Worm (Caenorhabditis elegans) whole organism, late embryonic: ENCODE data around the gene srh-292.

ENCODE experiments used
- F13H6.1 ChIP-seq: sonication (generic microtip); optimal IDR thresholded peaks from 2 replicates; lab custom pipeline; 2016; ENCODE audit warnings: missing genetic modification characterization, missing compliant biosample characterization
- K09A11.1 ChIP-seq: sonication (generic microtip); optimal IDR thresholded peaks from 2 replicates; lab custom pipeline; 2017; ENCODE audit warnings: antibody characterized with exemption, mild to moderate bottlenecking, missing genetic modification characterization, missing compliant biosample characterization; ENCODE audit not compliant: insufficient read depth
- ahr-1 ChIP-seq: sonication (generic microtip); optimal IDR thresholded peaks from 2 replicates; lab custom pipeline; 2016; ENCODE audit warnings: missing genetic modification characterization, missing compliant biosample characterization
- ceh-14 ChIP-seq: sonication (generic microtip); optimal IDR thresholded peaks from 2 replicates; lab custom pipeline; 2016; ENCODE audit warnings: missing genotype, missing genetic modification characterization, missing compliant biosample characterization
- ceh-18 ChIP-seq: sonication (generic microtip); optimal IDR thresholded peaks from 2 replicates; lab custom pipeline; 2016; ENCODE audit warnings: missing genetic modification characterization, missing compliant biosample characterization
- ceh-22 ChIP-seq: sonication (generic microtip); optimal IDR thresholded peaks from 2 replicates; lab custom pipeline; 2017; ENCODE audit warnings: missing biosample characterization, missing genetic modification characterization
- ceh-24 ChIP-seq: sonication (generic microtip); optimal IDR thresholded peaks from 2 replicates; lab custom pipeline; 2016; ENCODE audit warnings: mild to moderate bottlenecking, missing genetic modification characterization, missing compliant biosample characterization
- ceh-30 ChIP-seq: fragments of 150-350 bp; optimal IDR thresholded peaks from 2 replicates; lab custom pipeline; 2014; ENCODE audit warnings: missing biosample characterization, missing genetic modification characterization
- ceh-31 ChIP-seq: sonication (generic microtip); optimal IDR thresholded peaks from 2 replicates; lab custom pipeline; 2016; ENCODE audit warnings: missing genetic modification characterization, missing compliant biosample characterization
- ceh-34 ChIP-seq: sonication (generic microtip); optimal IDR thresholded peaks from 2 replicates; lab custom pipeline; 2016; ENCODE audit warnings: mild to moderate bottlenecking, missing genetic modification characterization, missing compliant biosample characterization
- ceh-45 ChIP-seq: fragments of 200-800 bp; sonication (Bioruptor generic); IDR thresholded peaks from 2 replicates; pipeline ENCODE4 v1.3.6; 2022; ENCODE audit warnings: missing genetic modification reagents, missing genetic modification characterization, missing compliant biosample characterization
- ceh-48 ChIP-seq: sonication (generic microtip); optimal IDR thresholded peaks from 2 replicates; lab custom pipeline; 2016; ENCODE audit warnings: missing genetic modification characterization, inconsistent platforms, missing compliant biosample characterization
- che-1 ChIP-seq: sonication (generic microtip); optimal IDR thresholded peaks from 2 replicates; lab custom pipeline; 2016; ENCODE audit warnings: mild to moderate bottlenecking, missing genetic modification characterization, missing compliant biosample characterization
- dmd-4 ChIP-seq: sonication (generic microtip); optimal IDR thresholded peaks from 2 replicates; lab custom pipeline; 2016; ENCODE audit warnings: borderline replicate concordance, missing genetic modification characterization, missing compliant biosample characterization
- elt-2 ChIP-seq: sonication (generic microtip); optimal IDR thresholded peaks from 2 replicates; lab custom pipeline; 2016; ENCODE audit warnings: missing genetic modification reagents, missing genetic modification characterization, missing compliant biosample characterization
- ets-4 ChIP-seq: sonication (generic microtip); optimal IDR thresholded peaks from 2 replicates; lab custom pipeline; 2016; ENCODE audit warnings: missing genetic modification characterization, missing compliant biosample characterization
- fkh-10 ChIP-seq: fragments of 150-350 bp; optimal IDR thresholded peaks from 2 replicates; lab custom pipeline; 2014; ENCODE audit warnings: missing biosample characterization, missing genetic modification reagents, missing genetic modification characterization
- fkh-6 ChIP-seq: sonication (generic microtip); optimal IDR thresholded peaks from 2 replicates; lab custom pipeline; 2016; ENCODE audit warnings: missing genetic modification characterization, missing compliant biosample characterization
- hlh-30 ChIP-seq: sonication (generic microtip); optimal IDR thresholded peaks from 2 replicates; lab custom pipeline; 2017; ENCODE audit warnings: antibody characterized with exemption, missing genetic modification characterization, missing compliant biosample characterization; ENCODE audit not compliant: insufficient read depth
- hlh-8 ChIP-seq: sonication (generic microtip); optimal IDR thresholded peaks from 2 replicates; lab custom pipeline; 2016; ENCODE audit warnings: missing genotype, missing genetic modification characterization, missing compliant biosample characterization
- lim-6 ChIP-seq: sonication (generic microtip); optimal IDR thresholded peaks from 2 replicates; lab custom pipeline; 2016; ENCODE audit warnings: missing genetic modification characterization, missing compliant biosample characterization
- nhr-11 ChIP-seq: fragments of 150-350 bp; optimal IDR thresholded peaks from 2 replicates; lab custom pipeline; 2014; ENCODE audit warnings: missing biosample characterization, missing genetic modification characterization
- nhr-232 ChIP-seq: sonication (generic microtip); optimal IDR thresholded peaks from 2 replicates; lab custom pipeline; 2016; ENCODE audit warnings: missing genetic modification characterization, missing compliant biosample characterization
- odd-2 ChIP-seq: sonication (generic microtip); optimal IDR thresholded peaks from 2 replicates; lab custom pipeline; 2017; ENCODE audit warnings: antibody characterized with exemption, mild to moderate bottlenecking, missing genetic modification characterization, missing compliant biosample characterization
- pag-3 ChIP-seq: sonication (generic microtip); optimal IDR thresholded peaks from 2 replicates; lab custom pipeline; 2016; ENCODE audit warnings: missing compliant biosample characterization, missing genetic modification characterization, borderline replicate concordance
- pat-9 ChIP-seq: fragments of 200-800 bp; sonication (Bioruptor generic); optimal IDR thresholded peaks from 2 replicates; lab custom pipeline; 2018; ENCODE audit warnings: mild to moderate bottlenecking, missing genetic modification characterization, moderate library complexity, missing compliant biosample characterization
- pqm-1 ChIP-seq: sonication (generic microtip); optimal IDR thresholded peaks from 2 replicates; lab custom pipeline; 2016; ENCODE audit warnings: missing genetic modification characterization, missing compliant biosample characterization
- sdc-2 ChIP-seq: sonication (generic microtip); optimal IDR thresholded peaks from 2 replicates; lab custom pipeline; 2016; ENCODE audit warnings: missing genotype, missing genetic modification characterization, missing compliant biosample characterization
- sox-2 ChIP-seq: fragments of 200-800 bp; sonication (Bioruptor generic); IDR thresholded peaks from 2 replicates; pipeline ENCODE4 v1.3.6; 2022; ENCODE audit warnings: missing genetic modification reagents, missing genetic modification characterization, missing compliant biosample characterization
- sox-4 ChIP-seq: sonication (generic microtip); optimal IDR thresholded peaks from 2 replicates; lab custom pipeline; 2017; ENCODE audit warnings: mild to moderate bottlenecking, missing genetic modification characterization, inconsistent platforms, missing compliant biosample characterization
- syd-9 ChIP-seq: sonication (generic microtip); optimal IDR thresholded peaks from 2 replicates; lab custom pipeline; 2016; ENCODE audit warnings: mild to moderate bottlenecking, missing genetic modification characterization, moderate library complexity, missing compliant biosample characterization
- tbx-2 ChIP-seq: sonication (generic microtip); optimal IDR thresholded peaks from 2 replicates; lab custom pipeline; 2016; ENCODE audit warnings: missing genetic modification characterization, missing compliant biosample characterization
- tbx-7 ChIP-seq: sonication (generic microtip); optimal IDR thresholded peaks from 2 replicates; lab custom pipeline; 2016; ENCODE audit warnings: missing genotype, missing genetic modification characterization, missing compliant biosample characterization
- ttx-3 ChIP-seq: sonication (generic microtip); optimal IDR thresholded peaks from 2 replicates; lab custom pipeline; 2016; ENCODE audit warnings: missing genetic modification reagents, missing genetic modification characterization, missing compliant biosample characterization
- unc-86 ChIP-seq: sonication (generic microtip); optimal IDR thresholded peaks from 2 replicates; lab custom pipeline; 2016; ENCODE audit warnings: missing genetic modification characterization, missing compliant biosample characterization
- zip-5 ChIP-seq: sonication (generic microtip); optimal IDR thresholded peaks from 2 replicates; lab custom pipeline; 2016; ENCODE audit warnings: missing genetic modification characterization, missing compliant biosample characterization
- ztf-16 ChIP-seq: sonication (generic microtip); optimal IDR thresholded peaks from 2 replicates; lab custom pipeline; 2017; ENCODE audit warnings: missing genetic modification characterization, missing compliant biosample characterization

The srh-292 gene

ce11 chrV:17802519-17802918 is at the start of gene srh-292, which contains the start of gene Y94A7B.11:
Gene srh-292, plus strand, starts transcription at chrV:17802769.
Gene Y94A7B.11, minus strand, starts transcription at chrV:17802619.
- TF ChIP-seq ceh-34 (tag; lab: Kevin White, UChicago) (no peak), lim-6 (tag; lab: Kevin White, UChicago) (no peak), tbx-2 (no peak), unc-86 (tag; lab: Kevin White, UChicago) (no peak), ceh-22 (no peak), hlh-8 (no peak), ztf-16 (tag; lab: Kevin White, UChicago) (no peak), ceh-24 (tag; lab: Kevin White, UChicago) (no peak), sdc-2 (tag; lab: Kevin White, UChicago) (no peak), sox-2 (GFP tag; lab: Robert Waterston, UW) (no peak), ceh-45 (GFP tag; lab: Robert Waterston, UW) (no peak), ahr-1 (tag; lab: Kevin White, UChicago) (no peak), zip-5 (no peak), dmd-4 (no peak), hlh-30 (tag; lab: Kevin White, UChicago) (no peak), nhr-232 (tag; lab: Kevin White, UChicago) (no peak), ttx-3 (no peak)
- TF ChIP-seq, all 69 proteins: peak for 0

- TF ChIP-seq pqm-1 (no peak), fkh-10 (GFP tag; lab: Kevin White, UChicago) (no peak), syd-9 (tag; lab: Kevin White, UChicago) (no peak), ceh-14 (tag; lab: Kevin White, UChicago) (no peak), che-1 (tag; lab: Kevin White, UChicago) (no peak), elt-2 (tag; lab: Kevin White, UChicago) (no peak), ceh-45 (GFP tag; lab: Robert Waterston, UW) (no peak), pat-9 (tag; lab: Kevin White, UChicago) (no peak), sox-2 (GFP tag; lab: Robert Waterston, UW) (no peak), ceh-48 (no peak)
Observed at ce11 chrV:17754999-17755398, 47.6 kb upstream of the srh-292 start.

ce11 chrV:17755592-17755991 is 47.0 kb upstream of the srh-292 start, which contains the start of gene pgp-9:
Gene pgp-9, plus strand, starts transcription at chrV:17755892.
- TF ChIP-seq fkh-6 (tag; lab: Kevin White, UChicago) (no peak), che-1 (tag; lab: Kevin White, UChicago) (no peak), K09A11.1 (tag; lab: Kevin White, UChicago) (no peak)

ce11 chrV:17765077-17765476 is 37.5 kb upstream of the srh-292 start, which contains the start of the genes C47A10.16 and srh-283:
Gene C47A10.16, minus strand, starts transcription at chrV:17765177.
Gene srh-283, plus strand, starts transcription at chrV:17765348.
- no peak for TF ChIP-seq ceh-30 (tag; lab: Kevin White, UChicago)
- TF ChIP-seq nhr-11 (tag; lab: Kevin White, UChicago): no peak
- no peak for TF ChIP-seq fkh-6 (tag; lab: Kevin White, UChicago)
- TF ChIP-seq ztf-16 (tag; lab: Kevin White, UChicago): no peak
- no peak for TF ChIP-seq odd-2
- no peak for TF ChIP-seq ceh-34 (tag; lab: Kevin White, UChicago)
- TF ChIP-seq ets-4: no peak
- no peak for TF ChIP-seq sox-2 (GFP tag; lab: Robert Waterston, UW)
- no peak for TF ChIP-seq tbx-7
- no peak for TF ChIP-seq ceh-18 (tag; lab: Kevin White, UChicago)
- no peak for TF ChIP-seq ceh-45 (GFP tag; lab: Robert Waterston, UW)
- TF ChIP-seq sox-4 (tag; lab: Kevin White, UChicago): no peak
- no peak for TF ChIP-seq F13H6.1
- TF ChIP-seq ceh-31 (tag; lab: Kevin White, UChicago): no peak
- no peak for TF ChIP-seq pag-3 (tag; lab: Kevin White, UChicago)
